Worm (Caenorhabditis elegans) whole organism, midembryonic: ENCODE measurements around the gene plep-1.

ENCODE experiments used
- flt-1 ChIP-seq: fragments of 200-800 bp; sonication (Bioruptor generic); IDR thresholded peaks from 2 replicates; pipeline ENCODE4 v1.3.6; 2022; ENCODE audit warnings: missing genetic modification characterization, missing compliant biosample characterization
- tab-1 ChIP-seq: fragments of 200-800 bp; sonication (Bioruptor generic); IDR thresholded peaks from 2 replicates; pipeline ENCODE4 v1.3.6; 2022; ENCODE audit warnings: missing genetic modification characterization, missing compliant biosample characterization

DNA sequence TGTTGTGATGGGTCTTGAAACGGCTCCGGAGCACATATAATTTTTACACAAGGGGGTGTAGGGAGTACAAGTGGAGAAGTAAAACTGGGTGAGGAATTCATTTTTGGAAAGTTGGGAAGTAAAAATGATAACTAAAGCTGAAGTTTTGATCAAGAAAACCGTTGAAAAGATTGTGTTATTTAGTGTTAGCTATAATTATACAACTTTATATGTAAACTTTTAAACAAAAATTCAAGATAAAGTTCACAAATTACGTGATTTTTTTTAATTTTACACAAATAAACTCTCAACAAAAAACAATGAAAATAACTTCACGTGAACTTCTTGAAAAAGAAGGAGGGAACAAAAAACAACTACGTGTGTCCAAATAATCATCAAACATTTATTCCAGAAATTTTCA lies 43.2 kb upstream of the plep-1 start, which contains the start of the genes H20J04.7 and H20J04.1:
- TF ChIP-seq flt-1 (GFP tag; lab: Robert Waterston, UW) (no peak), tab-1 (GFP tag; lab: Robert Waterston, UW) (no peak)
